Worm (Caenorhabditis elegans): ENCODE data around the gene hadb-1.

hadb-1 gene

ce11 chrIII:8689655-8690054 is 1.4 kb upstream of the hadb-1 start, which contains the start of gene B0303.4:
Gene B0303.4 (plus strand): TSS chrIII:8689850.
- TF ChIP-seq ces-1 (GFP tag; optimal IDR thresholded peaks at IDR 0.05) (no peak), hmg-1.1 (GFP tag; IDR thresholded peaks at IDR 0.05) (0 out of 2 replicates have a peak, but pooled peaks have one; percentile 34), pha-4 (GFP tag; IDR thresholded peaks at IDR 0.05) (no peak), pha-4 (tag; optimal IDR thresholded peaks at IDR 0.05) (peak; percentile 45), saeg-2 (GFP tag; IDR thresholded peaks at IDR 0.05) (no peak), madf-9 (GFP tag; conservative IDR thresholded peaks at IDR 0.05) (no peak), T26A8.4 (GFP tag; IDR thresholded peaks at IDR 0.05) (no peak), nhr-111 (GFP tag; optimal IDR thresholded peaks at IDR 0.05) (no peak), mxl-3 (GFP tag; optimal IDR thresholded peaks at IDR 0.05) (peak; percentile 57), unc-62 (GFP tag; optimal IDR thresholded peaks at IDR 0.05 in 1 of 2) (no peak), unc-62 (tag; optimal IDR thresholded peaks at IDR 0.05) (no peak), ceh-44 (GFP tag; IDR thresholded peaks at IDR 0.05) (no peak), mes-2 (tag; optimal IDR thresholded peaks at IDR 0.05; ENCODE audit: poor library complexity, severe bottlenecking) (peak; percentile 65), ceh-28 (tag; optimal IDR thresholded peaks at IDR 0.05) (peak; percentile 47), egl-27 (tag; optimal IDR thresholded peaks at IDR 0.05) (no peak), daf-12 (tag; optimal IDR thresholded peaks at IDR 0.05) (no peak), dmd-9 (GFP tag; IDR thresholded peaks at IDR 0.05) (no peak), mep-1 (tag; optimal IDR thresholded peaks at IDR 0.05) (peak; percentile 82), lsy-2 (tag; optimal IDR thresholded peaks at IDR 0.05) (peak in 1 of 2 experiments; percentile 78), nhr-77 (tag; optimal IDR thresholded peaks at IDR 0.05) (no peak), nhr-41 (GFP tag; IDR thresholded peaks at IDR 0.05) (no peak), attf-4 (tag; optimal IDR thresholded peaks at IDR 0.05) (no peak), T20F7.1 (GFP tag; optimal IDR thresholded peaks at IDR 0.05) (peak; percentile 52), ZK546.5 (tag; optimal IDR thresholded peaks at IDR 0.05) (no peak), rbr-2 (tag; optimal IDR thresholded peaks at IDR 0.05) (peak; percentile 41), daf-16 (GFP tag; optimal IDR thresholded peaks at IDR 0.05) (no peak), daf-16 (tag; optimal IDR thresholded peaks at IDR 0.05) (peak; percentile 46), hlh-30 (tag; optimal IDR thresholded peaks at IDR 0.05; ENCODE audit: insufficient read depth) (peak; percentile 90), ztf-7 (tag; optimal IDR thresholded peaks at IDR 0.05) (peak; percentile 85), nhr-28 (tag; optimal IDR thresholded peaks at IDR 0.05) (peak; percentile 65), spr-1 (tag; optimal IDR thresholded peaks at IDR 0.05) (no peak), dpl-1 (GFP tag; optimal IDR thresholded peaks at IDR 0.05) (peak; percentile 7), unc-130 (GFP tag; optimal IDR thresholded peaks at IDR 0.05) (no peak), daf-19 (GFP tag; conservative IDR thresholded peaks at IDR 0.05) (no peak), F37D6.2 (tag; optimal IDR thresholded peaks at IDR 0.05) (no peak), hif-1 (tag; optimal IDR thresholded peaks at IDR 0.05) (peak in 1 of 2 experiments; percentile 6), hlh-11 (tag; optimal IDR thresholded peaks at IDR 0.05) (peak; percentile 63), nhr-25 (tag; optimal IDR thresholded peaks at IDR 0.05; ENCODE audit: borderline replicate concordance, insufficient read depth) (no peak), fos-1 (tag; optimal IDR thresholded peaks at IDR 0.05) (no peak), aha-1 (tag) (no peak), mdl-1 (tag; optimal IDR thresholded peaks at IDR 0.05) (peak in 1 of 2 experiments; percentile 69), ctbp-1 (GFP tag; IDR thresholded peaks at IDR 0.05) (no peak), ceh-82 (tag; optimal IDR thresholded peaks at IDR 0.05) (no peak), set-16 (GFP tag; IDR thresholded peaks at IDR 0.05) (no peak), unc-39 (tag; optimal IDR thresholded peaks at IDR 0.05) (no peak), lin-38 (GFP tag; IDR thresholded peaks at IDR 0.05) (0 out of 2 replicates have a peak, but pooled peaks have one; percentile 28), tag-97 (GFP tag; IDR thresholded peaks at IDR 0.05) (no peak), Y5F2A.4 (GFP tag; optimal IDR thresholded peaks at IDR 0.05) (no peak), snpc-4 (tag; optimal IDR thresholded peaks at IDR 0.05) (no peak), nhr-237 (tag; optimal IDR thresholded peaks at IDR 0.05) (no peak), daf-8 (GFP tag; IDR thresholded peaks at IDR 0.05) (no peak), dve-1 (tag; optimal IDR thresholded peaks at IDR 0.05; ENCODE audit: insufficient read depth) (peak; percentile 48)
